Fruit fly (Drosophila melanogaster) whole organism, pupa: ENCODE results near the gene COX7A.

ENCODE experiments used
- CG10348 ChIP-seq: fragments of 200-800 bp; sonication (Bioruptor generic); IDR thresholded peaks from 2 replicates; pipeline ENCODE4 v1.3.6; 2022; ENCODE audit warnings: missing biosample characterization, missing genetic modification characterization
- CG12605 ChIP-seq: fragments of 200-800 bp; sonication (Bioruptor generic); IDR thresholded peaks from 2 replicates; pipeline ENCODE4 v1.3.6; 2022; ENCODE audit warnings: missing biosample characterization, missing genetic modification characterization
- CG13204 ChIP-seq: fragments of 200-800 bp; sonication (Bioruptor generic); optimal IDR thresholded peaks from 2 replicates; lab custom pipeline; 2018; ENCODE audit warnings: missing biosample characterization, mild to moderate bottlenecking, missing genetic modification characterization, moderate library complexity
- CG14655 ChIP-seq: fragments of 200-800 bp; sonication (Bioruptor generic); optimal IDR thresholded peaks from 3 replicates; lab custom pipeline; 2017; ENCODE audit warnings: mild to moderate bottlenecking, missing biosample characterization, missing genetic modification reagents, missing genetic modification characterization
- CG15710 ChIP-seq: fragments of 200-800 bp; sonication (Bioruptor generic); optimal IDR thresholded peaks from 2 replicates; lab custom pipeline; 2018; ENCODE audit warnings: missing biosample characterization, mild to moderate bottlenecking, missing genetic modification characterization, moderate library complexity
- CG17806 ChIP-seq: fragments of 200-800 bp; sonication (Bioruptor generic); optimal IDR thresholded peaks from 2 replicates; lab custom pipeline; 2018; ENCODE audit warnings: missing biosample characterization, mild to moderate bottlenecking, missing genetic modification characterization, moderate library complexity
- CG32121 ChIP-seq: fragments of 200-800 bp; sonication (Bioruptor generic); IDR thresholded peaks from 2 replicates; pipeline ENCODE4 v1.3.6; 2022; ENCODE audit warnings: missing biosample characterization, missing genetic modification characterization
- CG34367 ChIP-seq: fragments of 200-800 bp; sonication (Bioruptor generic); optimal IDR thresholded peaks from 2 replicates; lab custom pipeline; 2018; ENCODE audit warnings: missing biosample characterization, mild to moderate bottlenecking, missing genetic modification characterization
- CG4496 ChIP-seq: fragments of 200-800 bp; sonication (Bioruptor generic); IDR thresholded peaks from 3 replicates; pipeline ENCODE4 v1.3.6; 2022; ENCODE audit warnings: missing biosample characterization, missing genetic modification characterization
- CG8159 ChIP-seq: fragments of 200-800 bp; sonication (Bioruptor generic); optimal IDR thresholded peaks from 3 replicates; lab custom pipeline; 2018; ENCODE audit warnings: missing biosample characterization, mild to moderate bottlenecking, missing genetic modification characterization, moderate library complexity
- CG8301 ChIP-seq: fragments of 200-800 bp; sonication (Bioruptor generic); optimal IDR thresholded peaks from 2 replicates; lab custom pipeline; 2018; ENCODE audit warnings: missing biosample characterization, mild to moderate bottlenecking, missing genetic modification characterization
- CG9948 ChIP-seq: fragments of 200-800 bp; sonication (Bioruptor generic); optimal IDR thresholded peaks from 2 replicates; lab custom pipeline; 2018; ENCODE audit warnings: missing biosample characterization, mild to moderate bottlenecking, missing genetic modification characterization, moderate library complexity
- D1 ChIP-seq: fragments of 200-800 bp; sonication (Bioruptor generic); optimal IDR thresholded peaks from 2 replicates; lab custom pipeline; 2018; ENCODE audit warnings: missing biosample characterization, mild to moderate bottlenecking, missing genetic modification characterization, moderate library complexity
- EcR ChIP-seq: fragments of 200-800 bp; sonication (Bioruptor generic); optimal IDR thresholded peaks from 3 replicates; lab custom pipeline; 2019; ENCODE audit warnings: missing biosample characterization, missing genetic modification characterization, mild to moderate bottlenecking, moderate library complexity, missing genetic modification reagents
- Ets98B ChIP-seq: fragments of 200-800 bp; sonication (Bioruptor generic); IDR thresholded peaks from 2 replicates; pipeline ENCODE4 v1.3.6; 2022; ENCODE audit warnings: missing biosample characterization, missing genetic modification characterization
- Pif1A ChIP-seq: fragments of 200-800 bp; sonication (Bioruptor generic); optimal IDR thresholded peaks from 3 replicates; lab custom pipeline; 2016; ENCODE audit warnings: missing biosample characterization, missing genetic modification characterization
- Pif1B ChIP-seq: fragments of 200-800 bp; sonication (Bioruptor generic); optimal IDR thresholded peaks from 3 replicates; lab custom pipeline; 2016; ENCODE audit warnings: missing biosample characterization, missing genetic modification characterization
- Snoo ChIP-seq: fragments of 200-800 bp; sonication (Bioruptor generic); optimal IDR thresholded peaks from 3 replicates; lab custom pipeline; 2017; ENCODE audit warnings: missing biosample characterization, mild to moderate bottlenecking, missing genetic modification characterization, inconsistent platforms
- fd96Ca ChIP-seq: fragments of 200-800 bp; sonication (Bioruptor generic); IDR thresholded peaks from 3 replicates; pipeline ENCODE4 v1.3.6; 2022; ENCODE audit warnings: missing biosample characterization, missing genetic modification characterization
- gl ChIP-seq: fragments of 200-800 bp; sonication (Bioruptor generic); optimal IDR thresholded peaks from 2 replicates; lab custom pipeline; 2018; ENCODE audit warnings: missing biosample characterization, mild to moderate bottlenecking, missing genetic modification characterization
- rn ChIP-seq: fragments of 200-800 bp; sonication (Bioruptor generic); IDR thresholded peaks from 2 replicates; pipeline ENCODE4 v1.3.6; 2022; ENCODE audit warnings: missing biosample characterization, missing genetic modification characterization

COX7A gene

dm6 chr3R:8312037-8312436 is 28.8 kb downstream of the COX7A start, which contains the start of the genes CG11694 and CG11698:
Gene CG11694, minus strand, starts transcription at chr3R:8312137.
Gene CG11698, plus strand, starts transcription at chr3R:8312188.
- no peak for TF ChIP-seq CG17806 (tag; lab: Kevin White, UChicago)
- no peak for TF ChIP-seq Pif1A
- TF ChIP-seq, all 21 proteins: peak for 0

- TF ChIP-seq gl (tag; lab: Kevin White, UChicago) (no peak), D1 (tag; lab: Kevin White, UChicago) (no peak), CG8159 (tag; lab: Kevin White, UChicago) (no peak), Ets98B (GFP tag; lab: Robert Waterston, UW) (no peak), CG12605 (GFP tag; lab: Robert Waterston, UW) (no peak), CG34367 (tag; lab: Kevin White, UChicago) (no peak), rn (GFP tag; lab: Robert Waterston, UW) (no peak), CG9948 (tag; lab: Kevin White, UChicago) (no peak), CG14655 (GFP tag; lab: Kevin White, UChicago) (no peak), fd96Ca (GFP tag; lab: Robert Waterston, UW) (no peak)
Measured at dm6 chr3R:8310678-8311077, 30.2 kb downstream of the COX7A start, which contains the start of gene CG11693. Gene CG11693, minus strand, starts transcription at chr3R:8310778.

dm6 chr3R:8308515-8308959 is 32.3 kb downstream of the COX7A start, which contains the start of gene tex:
Gene tex, minus strand, starts transcription at chr3R:8308645.
- TF ChIP-seq CG15710 (tag; lab: Kevin White, UChicago) (no peak), CG10348 (GFP tag; lab: Robert Waterston, UW) (no peak), Pif1A (no peak), Snoo (tag; lab: Kevin White, UChicago) (no peak), rn (GFP tag; lab: Robert Waterston, UW) (no peak), CG17806 (tag; lab: Kevin White, UChicago) (no peak), CG32121 (GFP tag; lab: Robert Waterston, UW) (no peak), CG13204 (GFP tag; lab: Kevin White, UChicago) (no peak), Pif1B (GFP tag; lab: Kevin White, UChicago) (no peak), CG4496 (GFP tag; lab: Robert Waterston, UW) (no peak), CG8159 (tag; lab: Kevin White, UChicago) (no peak), CG9948 (tag; lab: Kevin White, UChicago) (no peak), D1 (tag; lab: Kevin White, UChicago) (no peak), CG12605 (GFP tag; lab: Robert Waterston, UW) (no peak), fd96Ca (GFP tag; lab: Robert Waterston, UW) (no peak), CG34367 (tag; lab: Kevin White, UChicago) (no peak), EcR (no peak), CG14655 (GFP tag; lab: Kevin White, UChicago) (no peak), Ets98B (GFP tag; lab: Robert Waterston, UW) (no peak), CG8301 (tag; lab: Kevin White, UChicago) (no peak)

dm6 chr3R:8307283-8307682 is 33.6 kb downstream of the COX7A start:
- TF ChIP-seq Ets98B (GFP tag; lab: Robert Waterston, UW) (no peak), Pif1B (GFP tag; lab: Kevin White, UChicago) (no peak), CG4496 (GFP tag; lab: Robert Waterston, UW) (no peak), CG8301 (tag; lab: Kevin White, UChicago) (no peak), CG32121 (GFP tag; lab: Robert Waterston, UW) (no peak), Snoo (tag; lab: Kevin White, UChicago) (no peak), CG9948 (tag; lab: Kevin White, UChicago) (no peak), D1 (tag; lab: Kevin White, UChicago) (no peak), CG17806 (tag; lab: Kevin White, UChicago) (no peak), EcR (no peak), CG8159 (tag; lab: Kevin White, UChicago) (no peak), rn (GFP tag; lab: Robert Waterston, UW) (no peak), CG13204 (GFP tag; lab: Kevin White, UChicago) (no peak)

- TF ChIP-seq fd96Ca (GFP tag; lab: Robert Waterston, UW) (no peak), Pif1B (GFP tag; lab: Kevin White, UChicago) (no peak), CG15710 (tag; lab: Kevin White, UChicago) (no peak)
Measured at dm6 chr3R:8306927-8307261, 33.9 kb downstream of the COX7A start.

dm6 chr3R:8306188-8306926 is 34.5 kb downstream of the COX7A start:
- no peak for TF ChIP-seq D1 (tag; lab: Kevin White, UChicago)
- TF ChIP-seq CG8159 (tag; lab: Kevin White, UChicago) = no peak
- TF ChIP-seq Pif1B (GFP tag; lab: Kevin White, UChicago) = no peak
- TF ChIP-seq, all 21 proteins: peak for 0
